Fruit fly (Drosophila melanogaster): ENCODE data around the gene ppk15.

DNA sequence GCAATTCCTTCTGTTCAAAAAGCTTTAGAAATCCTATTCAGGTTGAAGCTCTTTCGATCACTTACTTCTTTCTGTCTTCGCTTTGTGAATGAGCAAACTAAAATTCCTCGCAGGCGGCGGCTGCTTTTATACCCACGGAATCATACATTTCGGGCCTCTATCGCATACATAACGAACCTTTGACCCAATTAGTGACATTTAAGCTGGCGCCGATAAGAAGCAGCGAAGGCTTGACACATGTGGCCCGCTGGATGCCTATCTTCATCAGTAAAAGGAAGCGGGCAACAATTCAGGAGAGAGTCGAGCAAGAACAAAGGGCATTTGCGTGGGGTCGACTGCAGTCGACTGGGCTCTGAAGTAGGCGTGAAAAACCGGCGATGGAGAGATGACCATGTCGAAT, 22.2 kb upstream of the ppk15 start, which contains the start of gene CG34291:
- no peak for TF ChIP-seq Sox14 (GFP tag; optimal IDR thresholded peaks at IDR 0.05)
- no peak for TF ChIP-seq fkh (GFP tag; optimal IDR thresholded peaks at IDR 0.05)
- TF ChIP-seq CG6854 (GFP tag; optimal IDR thresholded peaks at IDR 0.05), result no peak
- no peak for TF ChIP-seq CG8119 (GFP tag; IDR thresholded peaks at IDR 0.05)
- TF ChIP-seq net (GFP tag; optimal IDR thresholded peaks at IDR 0.05), result no peak
- TF ChIP-seq dac (GFP tag; optimal IDR thresholded peaks at IDR 0.05), result no peak
- TF ChIP-seq CG6792 (GFP tag; optimal IDR thresholded peaks at IDR 0.05), result no peak
